Worm (Caenorhabditis elegans): Measurements from ENCODE around the gene T19D7.7.
A peak's percentile ranks its signal among the peaks of the same experiment; 100 is the strongest.

ce11 chrX:646493-646892, 34.3 kb downstream of the T19D7.7 start:
- TF ChIP-seq snpc-4 (tag; optimal IDR thresholded peaks at IDR 0.05): no peak
- no peak for TF ChIP-seq egl-27 (tag; optimal IDR thresholded peaks at IDR 0.05)
- no peak for TF ChIP-seq ama-1 (optimal IDR thresholded peaks at IDR 0.05)
- peak; percentile 65 for TF ChIP-seq pqm-1 (tag; optimal IDR thresholded peaks at IDR 0.05)
- TF ChIP-seq nhr-12 (tag; optimal IDR thresholded peaks at IDR 0.05): no peak
- no peak for TF ChIP-seq unc-62 (GFP tag; optimal IDR thresholded peaks at IDR 0.05)
- no peak for TF ChIP-seq ceh-16 (tag; optimal IDR thresholded peaks at IDR 0.05)
- no peak for TF ChIP-seq nhr-43 (tag; optimal IDR thresholded peaks at IDR 0.05; ENCODE audit: poor library complexity, severe bottlenecking)
- no peak for TF ChIP-seq nhr-11 (tag; optimal IDR thresholded peaks at IDR 0.05)
- no peak for TF ChIP-seq lin-15B (tag; optimal IDR thresholded peaks at IDR 0.05)
